Fruit fly (Drosophila melanogaster): Measurements from ENCODE around the gene Pde1c.

The Pde1c gene

dm6 chr2L:11816376-11816775, 112.0 kb downstream of the Pde1c start (continued):
- TF ChIP-seq CG3847 (GFP tag; IDR thresholded peaks at IDR 0.05) (peak; percentile 61), tll (GFP tag; optimal IDR thresholded peaks at IDR 0.05) (peak in 1 of 2 experiments; percentile 59), CG7745 (tag; optimal IDR thresholded peaks at IDR 0.05) (no peak), gsb (GFP tag; IDR thresholded peaks at IDR 0.05) (peak; percentile 83), Fer2 (tag; optimal IDR thresholded peaks at IDR 0.05) (peak; percentile 77), CG34422 (GFP tag; IDR thresholded peaks at IDR 0.05) (peak; percentile 88), Rx (GFP tag; IDR thresholded peaks at IDR 0.05) (peak; percentile 93), CG8765 (GFP tag; IDR thresholded peaks at IDR 0.05) (peak; percentile 75), Ets97D (GFP tag; optimal IDR thresholded peaks at IDR 0.05) (peak; percentile 99), ERR (GFP tag; optimal IDR thresholded peaks at IDR 0.05) (peak; percentile 77), chm (GFP tag; IDR thresholded peaks at IDR 0.05) (peak; percentile 98), CG8388 (GFP tag; optimal IDR thresholded peaks at IDR 0.05) (peak; percentile 90), Doc2 (GFP tag; IDR thresholded peaks at IDR 0.05) (no peak), CG1024 (GFP tag; IDR thresholded peaks at IDR 0.05) (peak; percentile 94), HLH3B (GFP tag; IDR thresholded peaks at IDR 0.05) (peak; percentile 92), wor (GFP tag; IDR thresholded peaks at IDR 0.05) (peak; percentile 72), prd (optimal IDR thresholded peaks at IDR 0.05) (no peak), prd (GFP tag; IDR thresholded peaks at IDR 0.05) (peak; percentile 89), CG7963 (GFP tag; IDR thresholded peaks at IDR 0.05; ENCODE audit: partially characterized antibody) (peak; percentile 44; the same call in 1 of the 3 replicates), CG33213 (GFP tag; optimal IDR thresholded peaks at IDR 0.05) (peak; percentile 98), slbo (GFP tag; IDR thresholded peaks at IDR 0.05) (peak; percentile 82), sna (GFP tag; IDR thresholded peaks at IDR 0.05; ENCODE audit: partially characterized antibody) (no peak), ewg (GFP tag; optimal IDR thresholded peaks at IDR 0.05) (peak; percentile 94), CG3407 (GFP tag; optimal IDR thresholded peaks at IDR 0.05) (peak; percentile 95), sug (tag; optimal IDR thresholded peaks at IDR 0.05) (peak; percentile 80), slp2 (GFP tag; optimal IDR thresholded peaks at IDR 0.05) (peak; percentile 83), CG13624 (GFP tag; optimal IDR thresholded peaks at IDR 0.05) (peak; percentile 90), Camta (GFP tag; optimal IDR thresholded peaks at IDR 0.05) (peak; percentile 97), CG13775 (GFP tag; optimal IDR thresholded peaks at IDR 0.05) (peak; percentile 95), mirr (GFP tag; optimal IDR thresholded peaks at IDR 0.05) (peak; percentile 95), Taf1 (GFP tag; IDR thresholded peaks at IDR 0.05) (peak; percentile 43; the same call in 1 of the 2 replicates), ham (GFP tag; IDR thresholded peaks at IDR 0.05) (peak; percentile 58; the same call in 1 of the 2 replicates), knrl (GFP tag; IDR thresholded peaks at IDR 0.05; ENCODE audit: partially characterized antibody) (0 out of 3 replicates have a peak, but pooled peaks have one; percentile 7), CG1602 (GFP tag; optimal IDR thresholded peaks at IDR 0.05) (peak; percentile 82), dmrt99B (tag; optimal IDR thresholded peaks at IDR 0.05) (peak; percentile 87), dpn (GFP tag; optimal IDR thresholded peaks at IDR 0.05) (peak; percentile 90 to 95), CG7786 (GFP tag; optimal IDR thresholded peaks at IDR 0.05) (peak; percentile 76), fd64A (GFP tag; optimal IDR thresholded peaks at IDR 0.05) (peak; percentile 97), CG4707 (GFP tag; optimal IDR thresholded peaks at IDR 0.05) (peak; percentile 96), yki (optimal IDR thresholded peaks at IDR 0.05) (no peak), CG2202 (tag; optimal IDR thresholded peaks at IDR 0.05) (peak; percentile 97), zfh2 (GFP tag; optimal IDR thresholded peaks at IDR 0.05) (no peak), CG8281 (tag; optimal IDR thresholded peaks at IDR 0.05) (peak; percentile 84), caup (GFP tag; optimal IDR thresholded peaks at IDR 0.05; ENCODE audit: severe bottlenecking) (peak; percentile 99), CG10431 (GFP tag; optimal IDR thresholded peaks at IDR 0.05) (peak; percentile 98), Hsf (GFP tag; optimal IDR thresholded peaks at IDR 0.05) (peak; percentile 92), Mes4 (GFP tag; optimal IDR thresholded peaks at IDR 0.05) (peak; percentile 98), cad (GFP tag; optimal IDR thresholded peaks at IDR 0.05) (no peak), Hmx (GFP tag; optimal IDR thresholded peaks at IDR 0.05) (no peak), lola (GFP tag; optimal IDR thresholded peaks at IDR 0.05) (peak in 1 of 3 experiments; percentile 78), CG11696 (GFP tag; IDR thresholded peaks at IDR 0.05) (peak; percentile 85)
